Fruit fly (Drosophila melanogaster): ENCODE data around the gene Pgant4.

Pgant4 gene

DNA sequence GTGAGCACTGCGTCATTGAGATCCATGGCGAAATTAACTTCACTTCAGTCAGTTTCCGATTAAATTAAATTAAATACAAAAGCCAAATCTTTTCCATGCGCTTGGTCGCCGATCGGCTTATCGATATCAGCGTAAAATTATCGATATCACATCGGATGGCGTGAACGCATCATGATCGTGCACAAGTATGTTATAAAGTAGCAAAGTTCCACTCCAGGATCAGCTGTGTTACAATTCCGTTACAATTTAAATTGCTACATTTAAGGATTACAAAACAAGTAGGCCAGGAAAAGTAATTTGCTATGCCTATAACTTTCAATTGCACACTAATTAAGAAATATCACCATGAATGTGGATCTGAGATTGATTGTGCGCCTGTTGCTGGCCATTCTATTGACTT is 2.5 kb upstream of the Pgant4 start, which contains the start of the genes Pif1 and CG31776:
Gene Pif1, minus strand, starts transcription at position 136 of the 400 bp plus-strand sequence.
Gene CG31776, plus strand, starts transcription at position 314 of the 400 bp plus-strand sequence.
- TF ChIP-seq Antp (GFP tag; optimal IDR thresholded peaks at IDR 0.05) (no peak), ssp (GFP tag; IDR thresholded peaks at IDR 0.05) (peak; percentile 69), repo (GFP tag; optimal IDR thresholded peaks at IDR 0.05) (no peak), E2f1 (GFP tag; IDR thresholded peaks at IDR 0.05) (no peak), CG13123 (GFP tag; optimal IDR thresholded peaks at IDR 0.05) (no peak), kay (GFP tag; optimal IDR thresholded peaks at IDR 0.05) (no peak), unpg (GFP tag; optimal IDR thresholded peaks at IDR 0.05) (no peak), Sox100B (GFP tag; optimal IDR thresholded peaks at IDR 0.05) (no peak), CG13424 (tag; optimal IDR thresholded peaks at IDR 0.05) (no peak), CG2678 (tag; optimal IDR thresholded peaks at IDR 0.05) (no peak), CG17612 (GFP tag; IDR thresholded peaks at IDR 0.05) (no peak), CG10543 (GFP tag; optimal IDR thresholded peaks at IDR 0.05) (no peak), NfI (GFP tag; optimal IDR thresholded peaks at IDR 0.05) (no peak), slbo (GFP tag; IDR thresholded peaks at IDR 0.05) (no peak), Dfd (GFP tag; optimal IDR thresholded peaks at IDR 0.05) (no peak), tup (GFP tag; optimal IDR thresholded peaks at IDR 0.05) (no peak), Lhr (GFP tag; optimal IDR thresholded peaks at IDR 0.05) (peak; percentile 43), Xbp1 (GFP tag; optimal IDR thresholded peaks at IDR 0.05) (no peak), CG6765 (GFP tag; optimal IDR thresholded peaks at IDR 0.05) (no peak), CG5245 (GFP tag; optimal IDR thresholded peaks at IDR 0.05) (no peak), dysf (GFP tag; IDR thresholded peaks at IDR 0.05) (no peak), CG12071 (GFP tag; optimal IDR thresholded peaks at IDR 0.05) (no peak), emc (GFP tag; optimal IDR thresholded peaks at IDR 0.05) (no peak), Dref (GFP tag; IDR thresholded peaks at IDR 0.05) (peak; percentile 97), CG9727 (GFP tag; optimal IDR thresholded peaks at IDR 0.05) (no peak), CG8290 (GFP tag; optimal IDR thresholded peaks at IDR 0.05) (peak; percentile 91), CG8290 (tag; optimal IDR thresholded peaks at IDR 0.05) (peak; percentile 24 to 94), knrl (GFP tag; IDR thresholded peaks at IDR 0.05; ENCODE audit: partially characterized antibody) (peak; percentile 66), CG7928 (GFP tag; optimal IDR thresholded peaks at IDR 0.05) (no peak), maf-S (GFP tag; optimal IDR thresholded peaks at IDR 0.05) (no peak), Scr (GFP tag; IDR thresholded peaks at IDR 0.05; ENCODE audit: partially characterized antibody) (peak; percentile 83), crc (GFP tag; optimal IDR thresholded peaks at IDR 0.05) (no peak), Bgb (GFP tag; IDR thresholded peaks at IDR 0.05; ENCODE audit: partially characterized antibody) (peak; percentile 92), zen2 (GFP tag; IDR thresholded peaks at IDR 0.05; ENCODE audit: partially characterized antibody) (peak; percentile 92), CG12391 (tag; optimal IDR thresholded peaks at IDR 0.05) (no peak), H15 (GFP tag; IDR thresholded peaks at IDR 0.05) (no peak), Adf1 (GFP tag; IDR thresholded peaks at IDR 0.05) (no peak), Hand (GFP tag; optimal IDR thresholded peaks at IDR 0.05) (no peak), sd (tag; optimal IDR thresholded peaks at IDR 0.05) (peak; percentile 23), CG10274 (GFP tag; optimal IDR thresholded peaks at IDR 0.05) (no peak), dmrt11E (tag; optimal IDR thresholded peaks at IDR 0.05) (no peak), da (GFP tag; optimal IDR thresholded peaks at IDR 0.05) (no peak), cwo (GFP tag; optimal IDR thresholded peaks at IDR 0.05) (no peak), CG32772 (GFP tag; IDR thresholded peaks at IDR 0.05) (no peak), gem (tag; optimal IDR thresholded peaks at IDR 0.05) (no peak), amos (GFP tag; IDR thresholded peaks at IDR 0.05; ENCODE audit: partially characterized antibody) (peak; percentile 92; the same call in 1 of the 2 replicates), CG2875 (GFP tag; optimal IDR thresholded peaks at IDR 0.05) (no peak), CG7372 (GFP tag; IDR thresholded peaks at IDR 0.05) (no peak), CG16863 (GFP tag; optimal IDR thresholded peaks at IDR 0.05) (no peak), lola (GFP tag; optimal IDR thresholded peaks at IDR 0.05) (no peak), vnd (GFP tag; IDR thresholded peaks at IDR 0.05; ENCODE audit: partially characterized antibody) (peak; percentile 64; the same call in 2 of the 3 replicates)
